Fruit fly (Drosophila melanogaster): ENCODE measurements around the gene Diedel3.

The Diedel3 gene

dm6 chrX:19018102-19018814 lies 32.0 kb upstream of the Diedel3 start (continued):
- TF ChIP-seq B-H1 (GFP tag; IDR thresholded peaks at IDR 0.05) (peak; percentile 68; the same call in 2 of the 3 replicates), CG7271 (tag; optimal IDR thresholded peaks at IDR 0.05) (no peak), CG1792 (GFP tag; optimal IDR thresholded peaks at IDR 0.05) (peak; percentile 61), CG33213 (GFP tag; optimal IDR thresholded peaks at IDR 0.05) (peak; percentile 72), Bgb (GFP tag; IDR thresholded peaks at IDR 0.05; ENCODE audit: partially characterized antibody) (0 out of 2 replicates have a peak, but pooled peaks have one; percentile 25), ap (GFP tag; IDR thresholded peaks at IDR 0.05) (peak; percentile 61; the same call in 1 of the 2 replicates), Usf (GFP tag; optimal IDR thresholded peaks at IDR 0.05) (peak; percentile 34), ro (GFP tag; IDR thresholded peaks at IDR 0.05) (peak; percentile 55; the same call in 1 of the 2 replicates), CoRest (tag; optimal IDR thresholded peaks at IDR 0.05) (peak; percentile 84), bsh (GFP tag; optimal IDR thresholded peaks at IDR 0.05) (peak in 1 of 2 experiments; percentile 91), nom (GFP tag; optimal IDR thresholded peaks at IDR 0.05) (no peak), mirr (GFP tag; optimal IDR thresholded peaks at IDR 0.05) (peak; percentile 48), Camta (GFP tag; optimal IDR thresholded peaks at IDR 0.05) (peak; percentile 70), CG17829 (tag; optimal IDR thresholded peaks at IDR 0.05) (peak; percentile 84), Max (GFP tag; optimal IDR thresholded peaks at IDR 0.05) (peak; percentile 51), MTF-1 (GFP tag; optimal IDR thresholded peaks at IDR 0.05; ENCODE audit: borderline replicate concordance) (peak; percentile 71), az2 (GFP tag; optimal IDR thresholded peaks at IDR 0.05) (peak; percentile 73), jigr1 (GFP tag; IDR thresholded peaks at IDR 0.05) (peak; percentile 43; the same call in 1 of the 3 replicates), Med (GFP tag) (peak; percentile 97), pfk (GFP tag; optimal IDR thresholded peaks at IDR 0.05) (no peak), Aef1 (GFP tag; IDR thresholded peaks at IDR 0.05) (peak; percentile 71), zfh1 (GFP tag; IDR thresholded peaks at IDR 0.05) (peak; percentile 84), chn (GFP tag; optimal IDR thresholded peaks at IDR 0.05) (peak; percentile 81), wek (GFP tag; optimal IDR thresholded peaks at IDR 0.05) (peak; percentile 72), Optix (GFP tag; IDR thresholded peaks at IDR 0.05) (peak; percentile 80), CG13123 (GFP tag; optimal IDR thresholded peaks at IDR 0.05) (peak; percentile 25), NFAT (GFP tag; IDR thresholded peaks at IDR 0.05) (peak; percentile 51; the same call in 1 of the 2 replicates), CG15601 (tag; optimal IDR thresholded peaks at IDR 0.05) (peak; percentile 74), Hsf (GFP tag; optimal IDR thresholded peaks at IDR 0.05) (peak; percentile 75), CG15269 (tag; optimal IDR thresholded peaks at IDR 0.05) (peak; percentile 80), CG11560 (tag; IDR thresholded peaks at IDR 0.05) (peak; percentile 36; the same call in 2 of the 3 replicates), ranshi (GFP tag; IDR thresholded peaks at IDR 0.05) (peak; percentile 85), stwl (tag; optimal IDR thresholded peaks at IDR 0.05) (peak; percentile 15), pum (GFP tag; optimal IDR thresholded peaks at IDR 0.05) (peak; percentile 70), Hr78 (GFP tag; optimal IDR thresholded peaks at IDR 0.05) (peak in 1 of 2 experiments; percentile 29), sd (tag; optimal IDR thresholded peaks at IDR 0.05) (peak; percentile 16), pb (GFP tag; optimal IDR thresholded peaks at IDR 0.05) (peak; percentile 79), wor (GFP tag; IDR thresholded peaks at IDR 0.05) (peak; percentile 57), kah (GFP tag; optimal IDR thresholded peaks at IDR 0.05) (peak; percentile 51), ssp (GFP tag; IDR thresholded peaks at IDR 0.05) (peak; percentile 68), CG31388 (GFP tag; optimal IDR thresholded peaks at IDR 0.05) (peak; percentile 15), CG6272 (GFP tag; IDR thresholded peaks at IDR 0.05) (peak; percentile 76), CG10431 (GFP tag; optimal IDR thresholded peaks at IDR 0.05) (peak; percentile 61), Fer2 (tag; optimal IDR thresholded peaks at IDR 0.05) (peak; percentile 58), CG9727 (GFP tag; optimal IDR thresholded peaks at IDR 0.05) (peak; percentile 82), CG7372 (GFP tag; IDR thresholded peaks at IDR 0.05) (peak; percentile 63; the same call in 1 of the 2 replicates), psq (GFP tag; optimal IDR thresholded peaks at IDR 0.05) (peak; percentile 16), Nf-YA (GFP tag; IDR thresholded peaks at IDR 0.05) (no peak; the same call in 1 of the 2 replicates), HmgZ (tag; optimal IDR thresholded peaks at IDR 0.05) (peak; percentile 71)
